Worm (Caenorhabditis elegans): ENCODE measurements around the gene K08D12.3.

K08D12.3 gene

ce11 chrIV:1711029-1711489, 994 bp downstream of the K08D12.3 start, which contains the start of gene rpi-2:
TSS of gene rpi-2 (plus strand) at chrIV:1711262.
- TF ChIP-seq pha-4 (tag; optimal IDR thresholded peaks at IDR 0.05) (no peak), ces-1 (GFP tag; optimal IDR thresholded peaks at IDR 0.05) (no peak), nhr-12 (tag; optimal IDR thresholded peaks at IDR 0.05) (no peak), M03D4.4 (tag; optimal IDR thresholded peaks at IDR 0.05) (no peak), elt-1 (tag; optimal IDR thresholded peaks at IDR 0.05; ENCODE audit: borderline replicate concordance, insufficient read depth) (no peak), blmp-1 (tag; optimal IDR thresholded peaks at IDR 0.05) (no peak), ztf-11 (tag; optimal IDR thresholded peaks at IDR 0.05) (no peak), unc-120 (tag; optimal IDR thresholded peaks at IDR 0.05; ENCODE audit: poor library complexity, severe bottlenecking) (no peak), flh-1 (GFP tag; optimal IDR thresholded peaks at IDR 0.05) (no peak), lin-13 (tag; optimal IDR thresholded peaks at IDR 0.05) (no peak)

ce11 chrIV:1713618-1714017, 3.6 kb downstream of the K08D12.3 start:
- TF ChIP-seq lin-13 (tag; optimal IDR thresholded peaks at IDR 0.05): no peak
- no peak for TF ChIP-seq mab-5 (tag; optimal IDR thresholded peaks at IDR 0.05)
- TF ChIP-seq ztf-11 (tag; optimal IDR thresholded peaks at IDR 0.05): no peak
- no peak for TF ChIP-seq unc-62 (GFP tag; optimal IDR thresholded peaks at IDR 0.05)
- TF ChIP-seq nhr-28 (tag; optimal IDR thresholded peaks at IDR 0.05): no peak
- no peak for TF ChIP-seq snpc-4 (tag; optimal IDR thresholded peaks at IDR 0.05)

- TF ChIP-seq nhr-28 (tag; optimal IDR thresholded peaks at IDR 0.05) (no peak), ceh-43 (GFP tag; optimal IDR thresholded peaks at IDR 0.05) (no peak), hlh-1 (tag; optimal IDR thresholded peaks at IDR 0.05) (no peak), blmp-1 (tag; optimal IDR thresholded peaks at IDR 0.05) (no peak), snpc-4 (tag; optimal IDR thresholded peaks at IDR 0.05) (no peak), nhr-76 (tag; optimal IDR thresholded peaks at IDR 0.05) (no peak), unc-39 (tag; optimal IDR thresholded peaks at IDR 0.05) (no peak), mls-2 (tag; optimal IDR thresholded peaks at IDR 0.05) (no peak), ham-2 (GFP tag; optimal IDR thresholded peaks at IDR 0.05) (no peak), cnd-1 (tag; optimal IDR thresholded peaks at IDR 0.05) (no peak), unc-62 (GFP tag; optimal IDR thresholded peaks at IDR 0.05) (no peak), ces-1 (GFP tag; optimal IDR thresholded peaks at IDR 0.05) (no peak), ceh-39 (tag; optimal IDR thresholded peaks at IDR 0.05) (no peak), elt-3 (tag; optimal IDR thresholded peaks at IDR 0.05) (no peak), mep-1 (tag; optimal IDR thresholded peaks at IDR 0.05) (no peak)
These were observed 5.6 kb downstream of the K08D12.3 start for ce11 chrIV:1715705-1716104.

- TF ChIP-seq unc-39 (tag; optimal IDR thresholded peaks at IDR 0.05) (no peak), flh-1 (GFP tag; optimal IDR thresholded peaks at IDR 0.05) (no peak), ham-2 (GFP tag; optimal IDR thresholded peaks at IDR 0.05) (no peak), zip-8 (tag; optimal IDR thresholded peaks at IDR 0.05) (no peak), mep-1 (tag; optimal IDR thresholded peaks at IDR 0.05) (no peak), ceh-39 (tag; optimal IDR thresholded peaks at IDR 0.05) (no peak), lsy-2 (tag; optimal IDR thresholded peaks at IDR 0.05) (no peak), elt-1 (tag; optimal IDR thresholded peaks at IDR 0.05; ENCODE audit: borderline replicate concordance, insufficient read depth) (no peak), hlh-1 (tag; optimal IDR thresholded peaks at IDR 0.05) (no peak), pha-4 (tag; optimal IDR thresholded peaks at IDR 0.05) (no peak), sem-2 (GFP tag; optimal IDR thresholded peaks at IDR 0.05) (no peak), snpc-4 (tag; optimal IDR thresholded peaks at IDR 0.05) (no peak), tbx-8 (GFP tag; optimal IDR thresholded peaks at IDR 0.05) (no peak), cnd-1 (tag; optimal IDR thresholded peaks at IDR 0.05) (no peak), blmp-1 (tag; optimal IDR thresholded peaks at IDR 0.05) (no peak), bed-3 (GFP tag; optimal IDR thresholded peaks at IDR 0.05) (no peak)
These were observed 10.4 kb downstream of the K08D12.3 start, which contains the start of gene epic-2 for ce11 chrIV:1720474-1720873. TSS of gene epic-2 (plus strand) at chrIV:1720790.

- no peak for TF ChIP-seq pha-4 (tag; optimal IDR thresholded peaks at IDR 0.05)
- TF ChIP-seq lsy-2 (tag; optimal IDR thresholded peaks at IDR 0.05): no peak
- no peak for TF ChIP-seq mab-5 (tag; optimal IDR thresholded peaks at IDR 0.05)
- no peak for TF ChIP-seq cnd-1 (tag; optimal IDR thresholded peaks at IDR 0.05)
- TF ChIP-seq elt-3 (tag; optimal IDR thresholded peaks at IDR 0.05): no peak
- no peak for TF ChIP-seq blmp-1 (tag; optimal IDR thresholded peaks at IDR 0.05)
- no peak for TF ChIP-seq bed-3 (GFP tag; optimal IDR thresholded peaks at IDR 0.05)
- no peak for TF ChIP-seq lin-32 (GFP tag; optimal IDR thresholded peaks at IDR 0.05)
- no peak for TF ChIP-seq ces-1 (GFP tag; optimal IDR thresholded peaks at IDR 0.05)
- TF ChIP-seq nhr-237 (tag; optimal IDR thresholded peaks at IDR 0.05): no peak
- TF ChIP-seq unc-39 (tag; optimal IDR thresholded peaks at IDR 0.05): no peak
- TF ChIP-seq mep-1 (tag; optimal IDR thresholded peaks at IDR 0.05): no peak
- no peak for TF ChIP-seq ceh-83 (GFP tag; optimal IDR thresholded peaks at IDR 0.05)
- no peak for TF ChIP-seq mls-2 (tag; optimal IDR thresholded peaks at IDR 0.05)
- no peak for TF ChIP-seq elt-1 (tag; optimal IDR thresholded peaks at IDR 0.05; ENCODE audit: borderline replicate concordance, insufficient read depth)
These were observed 11.5 kb downstream of the K08D12.3 start for ce11 chrIV:1721610-1722009.
